Fruit fly (Drosophila melanogaster) whole organism, embryonic: ENCODE data around the gene CG43354.
A peak's percentile ranks its signal among the peaks of the same experiment; 100 is the strongest.

ENCODE experiments used
- Adf1 ChIP-seq: fragments of 200-800 bp; sonication (Bioruptor generic); IDR thresholded peaks from 2 replicates; pipeline ENCODE4 v1.3.6; 2022; ENCODE audit warnings: missing biosample characterization, missing genetic modification characterization
- CG10209 ChIP-seq: fragments of 200-800 bp; sonication (Bioruptor generic); optimal IDR thresholded peaks from 3 replicates; lab custom pipeline; 2017; ENCODE audit warnings: missing biosample characterization, mild to moderate bottlenecking, missing genetic modification characterization, missing genetic modification reagents
- CG10267 ChIP-seq: fragments of 200-800 bp; sonication (Bioruptor generic); optimal IDR thresholded peaks from 2 replicates; lab custom pipeline; 2018; ENCODE audit warnings: missing biosample characterization, mild to moderate bottlenecking, missing genetic modification characterization, moderate library complexity
- CG10462 ChIP-seq: fragments of 200-800 bp; sonication (Bioruptor generic); optimal IDR thresholded peaks from 2 replicates; lab custom pipeline; 2016; ENCODE audit warnings: missing biosample characterization, missing genetic modification characterization
- CG11085 ChIP-seq: fragments of 200-800 bp; sonication (Bioruptor generic); IDR thresholded peaks from 2 replicates; pipeline ENCODE4 v1.3.6; 2022; ENCODE audit warnings: missing biosample characterization, missing genetic modification characterization
- CG12299 ChIP-seq: fragments of 200-800 bp; sonication (Bioruptor generic); optimal IDR thresholded peaks from 2 replicates; lab custom pipeline; 2018; ENCODE audit warnings: missing biosample characterization, mild to moderate bottlenecking, missing genetic modification characterization
- CG13424 ChIP-seq: fragments of 200-800 bp; sonication (Bioruptor generic); optimal IDR thresholded peaks from 2 replicates; lab custom pipeline; 2019; ENCODE audit warnings: missing biosample characterization, mild to moderate bottlenecking, missing genetic modification characterization, moderate library complexity
- CG13624 ChIP-seq: fragments of 200-800 bp; sonication (Bioruptor generic); optimal IDR thresholded peaks from 2 replicates; lab custom pipeline; 2016; ENCODE audit warnings: missing biosample characterization, missing genetic modification characterization
- CG1603 ChIP-seq: fragments of 200-800 bp; sonication (Bioruptor generic); optimal IDR thresholded peaks from 2 replicates; lab custom pipeline; 2019; ENCODE audit warnings: missing biosample characterization, mild to moderate bottlenecking, missing genetic modification characterization, moderate library complexity
- CG17829 ChIP-seq: fragments of 200-800 bp; optimal IDR thresholded peaks from 2 replicates; lab custom pipeline; 2019; ENCODE audit warnings: missing biosample characterization, mild to moderate bottlenecking, missing genetic modification characterization, moderate library complexity
- CG2202 ChIP-seq: fragments of 200-800 bp; sonication (Bioruptor generic); optimal IDR thresholded peaks from 2 replicates; lab custom pipeline; 2018; ENCODE audit warnings: missing biosample characterization, mild to moderate bottlenecking, missing genetic modification characterization
- CG2875 ChIP-seq: fragments of 200-800 bp; sonication (Bioruptor generic); optimal IDR thresholded peaks from 2 replicates; lab custom pipeline; 2017; ENCODE audit warnings: missing biosample characterization, mild to moderate bottlenecking, missing genetic modification characterization, missing genetic modification reagents
- CG31441 ChIP-seq: fragments of 200-800 bp; sonication (Bioruptor generic); IDR thresholded peaks from 2 replicates; pipeline ENCODE4 v1.3.6; 2022; ENCODE audit warnings: missing biosample characterization, missing genetic modification characterization
- CG3407 ChIP-seq: fragments of 200-800 bp; sonication (Bioruptor generic); optimal IDR thresholded peaks from 2 replicates; lab custom pipeline; 2018; ENCODE audit warnings: missing biosample characterization, mild to moderate bottlenecking, missing genetic modification characterization
- CG3838 ChIP-seq: fragments of 200-800 bp; sonication (Bioruptor generic); optimal IDR thresholded peaks from 3 replicates; lab custom pipeline; 2016; ENCODE audit warnings: missing biosample characterization, missing genetic modification characterization
- CG4328 ChIP-seq: fragments of 200-800 bp; sonication (Bioruptor generic); optimal IDR thresholded peaks from 3 replicates; lab custom pipeline; 2017; ENCODE audit warnings: missing biosample characterization, missing genetic modification reagents, missing genetic modification characterization
- CG5953 ChIP-seq: fragments of 200-800 bp; sonication (Bioruptor generic); IDR thresholded peaks from 2 replicates; pipeline ENCODE4 v1.3.6; 2022; ENCODE audit warnings: missing biosample characterization, missing genetic modification characterization
- CG6683 ChIP-seq: fragments of 200-800 bp; sonication (Bioruptor generic); optimal IDR thresholded peaks from 2 replicates; lab custom pipeline; 2017; ENCODE audit warnings: missing biosample characterization, mild to moderate bottlenecking, missing genetic modification characterization, missing genetic modification reagents
- CG6765 ChIP-seq: fragments of 200-800 bp; sonication (Bioruptor generic); optimal IDR thresholded peaks from 3 replicates; lab custom pipeline; 2017; ENCODE audit warnings: missing biosample characterization, mild to moderate bottlenecking, missing genetic modification characterization
- CG7963 ChIP-seq: fragments of 200-800 bp; sonication (Bioruptor generic); IDR thresholded peaks from 3 replicates; pipeline ENCODE4 v1.3.6; 2022; ENCODE audit warnings: missing biosample characterization, missing genetic modification characterization; ENCODE audit not compliant: partially characterized antibody
- Dll ChIP-seq: fragments of 200-800 bp; sonication (Bioruptor generic); IDR thresholded peaks from 4 replicates; pipeline ENCODE4 v1.3.6; 2022; ENCODE audit warnings: missing biosample characterization, missing genetic modification characterization; ENCODE audit not compliant: partially characterized antibody
- Ets65A ChIP-seq: fragments of 200-800 bp; sonication (Bioruptor generic); peaks from one replicate; lab custom pipeline; 2016; ENCODE audit warnings: missing biosample characterization, missing genetic modification characterization
- H15 ChIP-seq: fragments of 200-800 bp; sonication (Bioruptor generic); IDR thresholded peaks from 3 replicates; pipeline ENCODE4 v1.3.6; 2022; ENCODE audit warnings: missing biosample characterization, missing genetic modification characterization
- HLHmδ ChIP-seq: fragments of 200-800 bp; sonication (Bioruptor generic); optimal IDR thresholded peaks from 2 replicates; lab custom pipeline; 2018; ENCODE audit warnings: missing biosample characterization, mild to moderate bottlenecking, missing genetic modification characterization, moderate library complexity
- Hr3 ChIP-seq: fragments of 200-800 bp; sonication (Bioruptor generic); optimal IDR thresholded peaks from 3 replicates; lab custom pipeline; 2016; ENCODE audit warnings: missing biosample characterization, missing genetic modification characterization
- NFAT ChIP-seq: fragments of 200-800 bp; sonication (Bioruptor generic); IDR thresholded peaks from 2 replicates; pipeline ENCODE4 v1.3.6; 2022; ENCODE audit warnings: missing biosample characterization, missing genetic modification characterization
- Nf-YB ChIP-seq: fragments of 200-800 bp; sonication (Bioruptor generic); optimal IDR thresholded peaks from 3 replicates; lab custom pipeline; 2019; ENCODE audit warnings: missing biosample characterization, mild to moderate bottlenecking, missing genetic modification characterization, moderate library complexity
- Trl ChIP-seq, 3 experiments: fragments of >200 bp in 2 of 3; fragments of 200-800 bp in 1 of 3; sonication (Bioruptor generic) in 1 of 3; optimal IDR thresholded peaks; 2 replicates in 1 of 3; 3 replicates in 2 of 3; lab custom pipeline; 2016 to 2017; ENCODE audit warnings: missing biosample characterization in 1 of 3, missing genetic modification characterization in 1 of 3
- al ChIP-seq: fragments of 200-800 bp; sonication (Bioruptor generic); IDR thresholded peaks from 2 replicates; pipeline ENCODE4 v1.3.6; 2022; ENCODE audit warnings: missing biosample characterization, missing genetic modification characterization
- chinmo ChIP-seq: fragments of 200-800 bp; sonication (Bioruptor generic); IDR thresholded peaks from 4 replicates; pipeline ENCODE4 v1.3.6; 2022; ENCODE audit warnings: missing biosample characterization, missing genetic modification characterization; ENCODE audit not compliant: partially characterized antibody
- cwo ChIP-seq: fragments of 200-800 bp; sonication (Bioruptor generic); optimal IDR thresholded peaks from 3 replicates; lab custom pipeline; 2017; ENCODE audit warnings: missing biosample characterization, missing genetic modification characterization, mild to moderate bottlenecking, moderate library complexity, missing genetic modification reagents
- en ChIP-seq: fragments of 200-800 bp; sonication (Bioruptor generic); optimal IDR thresholded peaks from 2 replicates; lab custom pipeline; 2016; ENCODE audit warnings: missing biosample characterization, missing genetic modification characterization
- gcm2 ChIP-seq: fragments of 200-800 bp; sonication (Bioruptor generic); optimal IDR thresholded peaks from 2 replicates; lab custom pipeline; 2016; ENCODE audit warnings: missing biosample characterization, missing genetic modification characterization
- grn ChIP-seq: fragments of 200-800 bp; sonication (Bioruptor generic); optimal IDR thresholded peaks from 3 replicates; lab custom pipeline; 2017; ENCODE audit warnings: missing biosample characterization, missing genetic modification characterization
- gsb ChIP-seq: fragments of 200-800 bp; sonication (Bioruptor generic); IDR thresholded peaks from 2 replicates; pipeline ENCODE4 v1.3.6; 2022; ENCODE audit warnings: missing biosample characterization, missing genetic modification characterization
- h ChIP-seq: fragments of >200 bp; optimal IDR thresholded peaks from 2 replicates; lab custom pipeline; 2017
- jigr1 ChIP-seq: fragments of 200-800 bp; sonication (Bioruptor generic); IDR thresholded peaks from 3 replicates; pipeline ENCODE4 v1.3.6; 2022; ENCODE audit warnings: missing biosample characterization, missing genetic modification characterization
- kah ChIP-seq: fragments of 200-800 bp; sonication (Bioruptor generic); optimal IDR thresholded peaks from 2 replicates; lab custom pipeline; 2018; ENCODE audit warnings: missing biosample characterization, mild to moderate bottlenecking, missing genetic modification characterization
- klu ChIP-seq: fragments of 200-800 bp; sonication (Bioruptor generic); IDR thresholded peaks from 2 replicates; pipeline ENCODE4 v1.3.6; 2022; ENCODE audit warnings: missing biosample characterization, missing genetic modification characterization
- p53 ChIP-seq: fragments of 200-800 bp; sonication (Bioruptor generic); optimal IDR thresholded peaks from 2 replicates; lab custom pipeline; 2016; ENCODE audit warnings: missing biosample characterization, missing genetic modification characterization
- peb ChIP-seq: fragments of 200-800 bp; sonication (Bioruptor generic); IDR thresholded peaks from 2 replicates; pipeline ENCODE4 v1.3.6; 2022; ENCODE audit warnings: missing biosample characterization, missing genetic modification characterization
- pros ChIP-seq: fragments of 200-800 bp; sonication (Bioruptor generic); optimal IDR thresholded peaks from 3 replicates; lab custom pipeline; 2019; ENCODE audit warnings: missing biosample characterization, mild to moderate bottlenecking, missing genetic modification characterization, moderate library complexity
- sc ChIP-seq, 3 experiments: fragments of >200 bp in 2 of 3; fragments of 200-800 bp in 1 of 3; sonication (Bioruptor generic) in 1 of 3; optimal IDR thresholded peaks; 2 replicates in 2 of 3; 3 replicates in 1 of 3; lab custom pipeline; 2017; ENCODE audit warnings: mild to moderate bottlenecking in 1 of 3, missing biosample characterization in 1 of 3, missing genetic modification characterization in 1 of 3, missing genetic modification reagents in 1 of 3
- sd ChIP-seq: fragments of 200-800 bp; sonication (Bioruptor generic); optimal IDR thresholded peaks from 3 replicates; lab custom pipeline; 2018; ENCODE audit warnings: missing biosample characterization, mild to moderate bottlenecking, missing genetic modification characterization, moderate library complexity
- sisA ChIP-seq: fragments of 200-800 bp; sonication (Bioruptor generic); IDR thresholded peaks from 2 replicates; pipeline ENCODE4 v1.3.6; 2022; ENCODE audit warnings: missing biosample characterization, missing genetic modification characterization
- tin ChIP-seq: fragments of 200-800 bp; sonication (Bioruptor generic); optimal IDR thresholded peaks from 3 replicates; lab custom pipeline; 2016; ENCODE audit warnings: missing biosample characterization, missing genetic modification characterization
- toy ChIP-seq: fragments of 200-800 bp; sonication (Bioruptor generic); IDR thresholded peaks from 2 replicates; pipeline ENCODE4 v1.3.6; 2022; ENCODE audit warnings: missing biosample characterization, missing genetic modification characterization
- trem ChIP-seq: fragments of 200-800 bp; optimal IDR thresholded peaks from 3 replicates; lab custom pipeline; 2019; ENCODE audit warnings: missing biosample characterization, mild to moderate bottlenecking, missing genetic modification characterization, moderate library complexity
- ttk ChIP-seq: fragments of 200-800 bp; sonication (Bioruptor generic); IDR thresholded peaks from 2 replicates; pipeline ENCODE4 v2.1.2; 2022; ENCODE audit warnings: missing biosample characterization, missing genetic modification characterization
- vvl ChIP-seq: fragments of 200-800 bp; sonication (Bioruptor generic); IDR thresholded peaks from 2 replicates; pipeline ENCODE4 v1.3.6; 2022; ENCODE audit warnings: missing biosample characterization, missing genetic modification characterization
- wor ChIP-seq: fragments of 200-800 bp; sonication (Bioruptor generic); IDR thresholded peaks from 2 replicates; pipeline ENCODE4 v1.3.6; 2022; ENCODE audit warnings: missing biosample characterization, missing genetic modification characterization

Gene CG43354

dm6 chr2L:18310489-18310888 is 1.2 kb upstream of the CG43354 start (continued):
- TF ChIP-seq CG3407 (GFP tag; lab: Kevin White, UChicago) (peak; percentile 40), NFAT (GFP tag; lab: Robert Waterston, UW) (no peak), sc (optimal IDR thresholded peaks at IDR 0.05; lab: Kevin White, UChicago) (no peak), sc (GFP tag; optimal IDR thresholded peaks at IDR 0.05; lab: Kevin White, UChicago) (peak; percentile 68), CG4328 (GFP tag; lab: Kevin White, UChicago) (no peak), chinmo (no peak), CG13624 (GFP tag; lab: Kevin White, UChicago) (no peak), CG17829 (tag; lab: Kevin White, UChicago) (peak; percentile 70), h (lab: Kevin White, UChicago) (no peak), sd (tag; lab: Kevin White, UChicago) (no peak), cwo (no peak), en (GFP tag; lab: Kevin White, UChicago) (no peak), gsb (GFP tag; lab: Robert Waterston, UW) (no peak), Adf1 (no peak), CG6765 (GFP tag; lab: Kevin White, UChicago) (no peak), CG2202 (tag; lab: Kevin White, UChicago) (peak; percentile 52), klu (GFP tag; lab: Robert Waterston, UW) (no peak), CG6683 (GFP tag; lab: Kevin White, UChicago) (peak; percentile 19), trem (peak; percentile 44), peb (GFP tag; lab: Robert Waterston, UW) (no peak), Trl (optimal IDR thresholded peaks at IDR 0.05; lab: Kevin White, UChicago) (no peak), Trl (GFP tag; optimal IDR thresholded peaks at IDR 0.05; lab: Kevin White, UChicago) (no peak), CG3838 (GFP tag; lab: Kevin White, UChicago) (no peak), CG12299 (tag; lab: Kevin White, UChicago) (no peak), HLHmδ (GFP tag; lab: Kevin White, UChicago) (no peak), wor (GFP tag; lab: Robert Waterston, UW) (no peak), CG10209 (GFP tag; lab: Kevin White, UChicago) (peak; percentile 64), Hr3 (GFP tag; lab: Kevin White, UChicago) (peak; percentile 48), gcm2 (GFP tag; lab: Kevin White, UChicago) (no peak), grn (no peak), kah (GFP tag; lab: Kevin White, UChicago) (peak; percentile 1), jigr1 (no peak), p53 (GFP tag; lab: Kevin White, UChicago) (no peak), CG7963 (GFP tag; lab: Robert Waterston, UW) (no peak), H15 (GFP tag; lab: Robert Waterston, UW) (0 out of 3 replicates have a peak, but pooled peaks have one; percentile 45), vvl (GFP tag; lab: Robert Waterston, UW) (peak; percentile 58), al (GFP tag; lab: Robert Waterston, UW) (no peak; the same call in 1 of the 2 replicates), Dll (no peak), ttk (peak; percentile 53; the same call in 1 of the 2 replicates), CG13424 (tag; lab: Kevin White, UChicago) (peak; percentile 66), CG10462 (GFP tag; lab: Kevin White, UChicago) (peak; percentile 10), Nf-YB (GFP tag; lab: Kevin White, UChicago) (peak; percentile 1), Ets65A (peak; percentile 53), sisA (peak; percentile 71), CG11085 (no peak), CG5953 (GFP tag; lab: Robert Waterston, UW) (no peak), CG2875 (GFP tag; lab: Kevin White, UChicago) (peak; percentile 9), CG10267 (peak; percentile 59), toy (no peak), CG31441 (peak; percentile 86), CG1603 (tag; lab: Kevin White, UChicago) (no peak), pros (no peak), tin (GFP tag; lab: Kevin White, UChicago) (peak; percentile 34)
